ENCODE assay signal across 1 fruit fly cellular context in the genomic region with DNA sequence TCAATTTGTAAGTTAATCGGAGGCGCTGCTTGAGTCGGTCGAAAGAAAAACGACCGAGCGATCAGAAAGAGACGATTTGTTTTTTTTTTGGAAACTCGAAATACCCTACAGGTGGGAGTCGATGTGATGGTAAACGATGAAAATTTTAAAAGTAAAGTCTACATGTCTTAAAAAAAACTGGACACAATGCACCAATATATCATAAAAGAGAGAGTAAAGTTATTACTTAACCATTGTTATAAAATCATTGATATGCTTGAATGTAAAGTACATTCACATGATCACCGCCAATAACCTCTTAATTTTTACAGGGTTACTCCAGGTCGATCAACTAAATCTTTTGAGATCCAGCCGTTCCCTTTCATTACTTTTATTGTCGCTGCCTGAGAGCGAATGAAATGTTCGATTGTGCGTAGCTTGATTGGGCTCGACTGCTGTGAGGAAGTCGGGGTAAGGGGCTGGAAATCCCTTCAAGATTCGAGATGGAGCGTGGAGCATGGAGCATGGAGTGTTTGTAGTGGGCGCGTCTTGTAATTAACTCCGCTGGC.
A peak's percentile ranks its signal among the peaks of the same experiment; 100 is the strongest.
TF ChIP-seq lines count a peak whose summit lies in the region.

No protein-coding gene starts in this region.

TF ChIP-seq in whole organism, prepupa, 60 proteins besides CTCF, POLR2A, EP300 and RAD21 (continued from another document):
- TF ChIP-seq CG6163 (GFP tag; IDR thresholded peaks at IDR 0.05; lab: Robert Waterston, UW): no peak
- no peak for TF ChIP-seq CG7368 (GFP tag; optimal IDR thresholded peaks at IDR 0.05; lab: Kevin White, UChicago)
- no peak for TF ChIP-seq Hr38 (GFP tag; optimal IDR thresholded peaks at IDR 0.05; lab: Kevin White, UChicago)
- no peak for TF ChIP-seq Lpt (GFP tag; optimal IDR thresholded peaks at IDR 0.05; lab: Kevin White, UChicago)
- peak; percentile 58 for TF ChIP-seq CG34406 (GFP tag; optimal IDR thresholded peaks at IDR 0.05; lab: Kevin White, UChicago)
- no peak for TF ChIP-seq CG32006 (GFP tag; optimal IDR thresholded peaks at IDR 0.05; lab: Kevin White, UChicago)
- no peak for TF ChIP-seq CG16779 (tag; optimal IDR thresholded peaks at IDR 0.05; lab: Kevin White, UChicago)
- TF ChIP-seq pdm3 (GFP tag; optimal IDR thresholded peaks at IDR 0.05; lab: Kevin White, UChicago): peak; percentile 36
- TF ChIP-seq Sox15 (GFP tag; optimal IDR thresholded peaks at IDR 0.05; lab: Kevin White, UChicago): peak; percentile 30
- TF ChIP-seq CG8632 (GFP tag; optimal IDR thresholded peaks at IDR 0.05; lab: Kevin White, UChicago): peak; percentile 34
- peak; percentile 40 for TF ChIP-seq CG6792 (GFP tag; optimal IDR thresholded peaks at IDR 0.05; lab: Kevin White, UChicago)
- no peak for TF ChIP-seq Gug (GFP tag; IDR thresholded peaks at IDR 0.05; lab: Robert Waterston, UW)
- no peak for TF ChIP-seq dac (GFP tag; optimal IDR thresholded peaks at IDR 0.05; lab: Kevin White, UChicago)
- TF ChIP-seq CG9139 (GFP tag; optimal IDR thresholded peaks at IDR 0.05; lab: Kevin White, UChicago): no peak
- peak; percentile 17 for TF ChIP-seq net (GFP tag; optimal IDR thresholded peaks at IDR 0.05; lab: Kevin White, UChicago)
- peak; percentile 35 for TF ChIP-seq cyc (GFP tag; optimal IDR thresholded peaks at IDR 0.05; lab: Kevin White, UChicago)
- peak; percentile 83 for TF ChIP-seq svp (GFP tag; lab: Kevin White, UChicago)
- peak; percentile 63 for TF ChIP-seq topi (GFP tag; optimal IDR thresholded peaks at IDR 0.05; lab: Kevin White, UChicago)
- no peak for TF ChIP-seq CG11902 (GFP tag; optimal IDR thresholded peaks at IDR 0.05; lab: Kevin White, UChicago)
- peak; percentile 17 for TF ChIP-seq Ets21C (GFP tag; optimal IDR thresholded peaks at IDR 0.05; lab: Kevin White, UChicago)
- no peak for TF ChIP-seq CG15336 (GFP tag; IDR thresholded peaks at IDR 0.05; lab: Robert Waterston, UW)
- TF ChIP-seq salr (GFP tag; optimal IDR thresholded peaks at IDR 0.05; lab: Kevin White, UChicago): no peak
- TF ChIP-seq CG6854 (GFP tag; optimal IDR thresholded peaks at IDR 0.05; lab: Kevin White, UChicago): no peak
- peak; percentile 28 for TF ChIP-seq dsx (GFP tag; optimal IDR thresholded peaks at IDR 0.05; lab: Kevin White, UChicago; ENCODE audit: poor library complexity, severe bottlenecking)
- peak; percentile 27 for TF ChIP-seq CG10631 (GFP tag; optimal IDR thresholded peaks at IDR 0.05; lab: Kevin White, UChicago)
- no peak for TF ChIP-seq fkh (GFP tag; optimal IDR thresholded peaks at IDR 0.05; lab: Kevin White, UChicago)
- no peak for TF ChIP-seq CG1621 (tag; optimal IDR thresholded peaks at IDR 0.05; lab: Kevin White, UChicago)
- peak; percentile 47 for TF ChIP-seq Hr39 (GFP tag; optimal IDR thresholded peaks at IDR 0.05; lab: Kevin White, UChicago)
- TF ChIP-seq CG11762 (GFP tag; optimal IDR thresholded peaks at IDR 0.05; lab: Kevin White, UChicago; ENCODE audit: insufficient read depth): no peak
- no peak for TF ChIP-seq vri (GFP tag; optimal IDR thresholded peaks at IDR 0.05; lab: Kevin White, UChicago)
- peak; percentile 56 for TF ChIP-seq Smox (GFP tag; optimal IDR thresholded peaks at IDR 0.05; lab: Kevin White, UChicago)
- no peak for TF ChIP-seq CG8119 (GFP tag; IDR thresholded peaks at IDR 0.05; lab: Robert Waterston, UW)
- peak; percentile 60 for TF ChIP-seq esn (GFP tag; optimal IDR thresholded peaks at IDR 0.05; lab: Kevin White, UChicago)
- peak; percentile 88 for TF ChIP-seq Eip78C (GFP tag; lab: Kevin White, UChicago)
- peak; percentile 40 for TF ChIP-seq Sox102F (GFP tag; optimal IDR thresholded peaks at IDR 0.05; lab: Kevin White, UChicago)
- TF ChIP-seq CG6808 (GFP tag; optimal IDR thresholded peaks at IDR 0.05; lab: Kevin White, UChicago): peak; percentile 24
- no peak for TF ChIP-seq CG11294 (GFP tag; IDR thresholded peaks at IDR 0.05; lab: Robert Waterston, UW)
TF ChIP-seq in whole organism, prepupa: peak in this region for 33.
